Fruit fly (Drosophila melanogaster) whole organism, pupa: ENCODE measurements around the gene Snapin.
A peak's percentile ranks its signal among the peaks of the same experiment; 100 is the strongest.

Source experiments
- CG10348 ChIP-seq: fragments of 200-800 bp; sonication (Bioruptor generic); IDR thresholded peaks from 2 replicates; pipeline ENCODE4 v1.3.6; 2022; ENCODE audit warnings: missing biosample characterization, missing genetic modification characterization
- CG12605 ChIP-seq: fragments of 200-800 bp; sonication (Bioruptor generic); IDR thresholded peaks from 2 replicates; pipeline ENCODE4 v1.3.6; 2022; ENCODE audit warnings: missing biosample characterization, missing genetic modification characterization
- CG13204 ChIP-seq: fragments of 200-800 bp; sonication (Bioruptor generic); optimal IDR thresholded peaks from 2 replicates; lab custom pipeline; 2018; ENCODE audit warnings: missing biosample characterization, mild to moderate bottlenecking, missing genetic modification characterization, moderate library complexity
- CG14655 ChIP-seq: fragments of 200-800 bp; sonication (Bioruptor generic); optimal IDR thresholded peaks from 3 replicates; lab custom pipeline; 2017; ENCODE audit warnings: mild to moderate bottlenecking, missing biosample characterization, missing genetic modification reagents, missing genetic modification characterization
- CG15710 ChIP-seq: fragments of 200-800 bp; sonication (Bioruptor generic); optimal IDR thresholded peaks from 2 replicates; lab custom pipeline; 2018; ENCODE audit warnings: missing biosample characterization, mild to moderate bottlenecking, missing genetic modification characterization, moderate library complexity
- CG17806 ChIP-seq: fragments of 200-800 bp; sonication (Bioruptor generic); optimal IDR thresholded peaks from 2 replicates; lab custom pipeline; 2018; ENCODE audit warnings: missing biosample characterization, mild to moderate bottlenecking, missing genetic modification characterization, moderate library complexity
- CG32121 ChIP-seq: fragments of 200-800 bp; sonication (Bioruptor generic); IDR thresholded peaks from 2 replicates; pipeline ENCODE4 v1.3.6; 2022; ENCODE audit warnings: missing biosample characterization, missing genetic modification characterization
- CG34367 ChIP-seq: fragments of 200-800 bp; sonication (Bioruptor generic); optimal IDR thresholded peaks from 2 replicates; lab custom pipeline; 2018; ENCODE audit warnings: missing biosample characterization, mild to moderate bottlenecking, missing genetic modification characterization
- CG4496 ChIP-seq: fragments of 200-800 bp; sonication (Bioruptor generic); IDR thresholded peaks from 3 replicates; pipeline ENCODE4 v1.3.6; 2022; ENCODE audit warnings: missing biosample characterization, missing genetic modification characterization
- CG8159 ChIP-seq: fragments of 200-800 bp; sonication (Bioruptor generic); optimal IDR thresholded peaks from 3 replicates; lab custom pipeline; 2018; ENCODE audit warnings: missing biosample characterization, mild to moderate bottlenecking, missing genetic modification characterization, moderate library complexity
- CG8301 ChIP-seq: fragments of 200-800 bp; sonication (Bioruptor generic); optimal IDR thresholded peaks from 2 replicates; lab custom pipeline; 2018; ENCODE audit warnings: missing biosample characterization, mild to moderate bottlenecking, missing genetic modification characterization
- CG9948 ChIP-seq: fragments of 200-800 bp; sonication (Bioruptor generic); optimal IDR thresholded peaks from 2 replicates; lab custom pipeline; 2018; ENCODE audit warnings: missing biosample characterization, mild to moderate bottlenecking, missing genetic modification characterization, moderate library complexity
- D1 ChIP-seq: fragments of 200-800 bp; sonication (Bioruptor generic); optimal IDR thresholded peaks from 2 replicates; lab custom pipeline; 2018; ENCODE audit warnings: missing biosample characterization, mild to moderate bottlenecking, missing genetic modification characterization, moderate library complexity
- EcR ChIP-seq: fragments of 200-800 bp; sonication (Bioruptor generic); optimal IDR thresholded peaks from 3 replicates; lab custom pipeline; 2019; ENCODE audit warnings: missing biosample characterization, missing genetic modification characterization, mild to moderate bottlenecking, moderate library complexity, missing genetic modification reagents
- Ets98B ChIP-seq: fragments of 200-800 bp; sonication (Bioruptor generic); IDR thresholded peaks from 2 replicates; pipeline ENCODE4 v1.3.6; 2022; ENCODE audit warnings: missing biosample characterization, missing genetic modification characterization
- Pif1A ChIP-seq: fragments of 200-800 bp; sonication (Bioruptor generic); optimal IDR thresholded peaks from 3 replicates; lab custom pipeline; 2016; ENCODE audit warnings: missing biosample characterization, missing genetic modification characterization
- Pif1B ChIP-seq: fragments of 200-800 bp; sonication (Bioruptor generic); optimal IDR thresholded peaks from 3 replicates; lab custom pipeline; 2016; ENCODE audit warnings: missing biosample characterization, missing genetic modification characterization
- Snoo ChIP-seq: fragments of 200-800 bp; sonication (Bioruptor generic); optimal IDR thresholded peaks from 3 replicates; lab custom pipeline; 2017; ENCODE audit warnings: missing biosample characterization, mild to moderate bottlenecking, missing genetic modification characterization, inconsistent platforms
- fd96Ca ChIP-seq: fragments of 200-800 bp; sonication (Bioruptor generic); IDR thresholded peaks from 3 replicates; pipeline ENCODE4 v1.3.6; 2022; ENCODE audit warnings: missing biosample characterization, missing genetic modification characterization
- gl ChIP-seq: fragments of 200-800 bp; sonication (Bioruptor generic); optimal IDR thresholded peaks from 2 replicates; lab custom pipeline; 2018; ENCODE audit warnings: missing biosample characterization, mild to moderate bottlenecking, missing genetic modification characterization
- rn ChIP-seq: fragments of 200-800 bp; sonication (Bioruptor generic); IDR thresholded peaks from 2 replicates; pipeline ENCODE4 v1.3.6; 2022; ENCODE audit warnings: missing biosample characterization, missing genetic modification characterization

Snapin gene

dm6 chr2L:2727364-2727763 is 32.1 kb downstream of the Snapin start:
- TF ChIP-seq CG15710 (tag; lab: Kevin White, UChicago): no peak
- TF ChIP-seq CG8159: no peak
- TF ChIP-seq D1 (tag; lab: Kevin White, UChicago): no peak
- no peak for TF ChIP-seq CG8301
- no peak for TF ChIP-seq CG34367 (tag; lab: Kevin White, UChicago)
- TF ChIP-seq Pif1B (GFP tag; lab: Kevin White, UChicago): no peak
- no peak for TF ChIP-seq Snoo
- no peak for TF ChIP-seq gl
- TF ChIP-seq EcR (GFP tag; lab: Kevin White, UChicago): no peak
- TF ChIP-seq CG4496: no peak
- TF ChIP-seq CG17806 (tag; lab: Kevin White, UChicago): no peak
- TF ChIP-seq CG32121 (GFP tag; lab: Robert Waterston, UW): no peak

dm6 chr2L:2725374-2725773 is 34.1 kb downstream of the Snapin start, which contains the start of gene CG31689:
Gene CG31689, plus strand, starts transcription at chr2L:2725674.
- no peak for TF ChIP-seq CG12605 (GFP tag; lab: Robert Waterston, UW)
- no peak for TF ChIP-seq Pif1A
- TF ChIP-seq, all 21 proteins: peak for 0

- TF ChIP-seq Pif1A: no peak
- TF ChIP-seq CG8301: no peak
Observed at dm6 chr2L:2724459-2724858, 35.0 kb downstream of the Snapin start.

- peak; percentile 28; the same call in 1 of the 3 replicates for TF ChIP-seq CG4496
- no peak for TF ChIP-seq Ets98B (GFP tag; lab: Robert Waterston, UW)
Observed at dm6 chr2L:2723100-2723499, 36.4 kb downstream of the Snapin start.

dm6 chr2L:2721317-2721716 is 38.2 kb downstream of the Snapin start:
- TF ChIP-seq CG10348 (GFP tag; lab: Robert Waterston, UW) (no peak), CG17806 (tag; lab: Kevin White, UChicago) (no peak), Snoo (no peak), Ets98B (GFP tag; lab: Robert Waterston, UW) (no peak), CG9948 (tag; lab: Kevin White, UChicago) (no peak), CG12605 (GFP tag; lab: Robert Waterston, UW) (no peak), CG14655 (peak; percentile 15), rn (GFP tag; lab: Robert Waterston, UW) (no peak), CG15710 (tag; lab: Kevin White, UChicago) (peak; percentile 17), CG8159 (peak; percentile 28), CG8301 (no peak), Pif1A (no peak), CG4496 (no peak), CG32121 (GFP tag; lab: Robert Waterston, UW) (no peak), CG13204 (GFP tag; lab: Kevin White, UChicago) (no peak)

- TF ChIP-seq CG13204 (GFP tag; lab: Kevin White, UChicago) (no peak), CG17806 (tag; lab: Kevin White, UChicago) (no peak), CG32121 (GFP tag; lab: Robert Waterston, UW) (no peak), CG9948 (tag; lab: Kevin White, UChicago) (no peak), CG15710 (tag; lab: Kevin White, UChicago) (peak; percentile 21), CG8159 (peak; percentile 8), CG8301 (no peak), CG34367 (tag; lab: Kevin White, UChicago) (no peak), Pif1A (peak; percentile 6), CG10348 (GFP tag; lab: Robert Waterston, UW) (no peak), EcR (GFP tag; lab: Kevin White, UChicago) (no peak), CG14655 (no peak), fd96Ca (no peak), CG4496 (no peak), gl (no peak), Snoo (no peak), rn (GFP tag; lab: Robert Waterston, UW) (no peak), Pif1B (GFP tag; lab: Kevin White, UChicago) (no peak)
Observed at dm6 chr2L:2720368-2720767, 39.1 kb downstream of the Snapin start.
